Worm (Caenorhabditis elegans) whole organism, L1 larva: Measurements from ENCODE around the gene hum-4.

Source experiments
- C04F5.9 ChIP-seq: sonication (generic microtip); optimal IDR thresholded peaks from 2 replicates; lab custom pipeline; 2016; ENCODE audit warnings: missing genetic modification characterization, missing compliant biosample characterization
- jun-1 ChIP-seq: fragments of 150-350 bp; optimal IDR thresholded peaks from 2 replicates; lab custom pipeline; 2014; ENCODE audit warnings: missing biosample characterization, missing genetic modification reagents, missing genetic modification characterization
- lir-3 ChIP-seq: sonication (generic microtip); optimal IDR thresholded peaks from 2 replicates; lab custom pipeline; 2016; ENCODE audit warnings: mild to moderate bottlenecking, missing genetic modification characterization, moderate library complexity, missing compliant biosample characterization; ENCODE audit not compliant: poor library complexity
- unc-130 ChIP-seq: fragments of 150-350 bp; optimal IDR thresholded peaks from 2 replicates; lab custom pipeline; 2017; ENCODE audit warnings: missing biosample characterization, missing genetic modification characterization, inconsistent platforms
- ztf-11 ChIP-seq, 2 experiments: sonication (generic microtip); optimal IDR thresholded peaks; 2 replicates each; lab custom pipeline; 2016 to 2017; ENCODE audit warnings: missing genetic modification characterization in 2 of 2, missing biosample characterization in 1 of 2, missing compliant biosample characterization in 1 of 2

DNA sequence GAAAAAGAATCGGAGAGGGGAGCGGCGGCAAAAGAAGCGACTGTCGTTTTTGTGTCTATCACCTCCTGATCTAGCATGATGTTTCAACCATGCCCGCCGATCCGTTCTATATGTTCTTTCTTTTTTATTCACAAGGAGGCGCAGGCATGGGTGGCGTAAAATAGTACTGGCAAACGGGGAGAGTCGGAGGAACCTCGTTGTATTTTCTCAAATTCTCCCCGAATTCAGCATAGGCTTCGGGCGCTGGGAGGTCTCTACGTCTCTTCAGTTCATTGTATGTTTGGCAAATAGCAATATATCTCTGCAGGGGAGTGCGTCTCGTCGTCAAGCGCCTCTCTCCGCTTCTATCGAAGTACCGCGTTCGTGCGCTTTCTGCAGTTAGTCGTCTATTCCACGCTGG lies 31.8 kb upstream of the hum-4 start, which contains the start of gene lin-14:
- TF ChIP-seq ztf-11 (tag; optimal IDR thresholded peaks at IDR 0.05; lab: Kevin White, UChicago) (no peak), lir-3 (tag; lab: Kevin White, UChicago) (peak; percentile 5), unc-130 (tag; lab: Kevin White, UChicago) (peak; percentile 85), C04F5.9 (no peak), jun-1 (tag; lab: Kevin White, UChicago) (peak; percentile 60)
